Fruit fly (Drosophila melanogaster) whole organism, embryonic: Measurements from ENCODE around the gene CG31663.

Experiments
- Asciz ChIP-seq: fragments of 200-800 bp; sonication (Bioruptor generic); optimal IDR thresholded peaks from 2 replicates; lab custom pipeline; 2017; ENCODE audit warnings: missing biosample characterization, mild to moderate bottlenecking, missing genetic modification characterization, missing genetic modification reagents
- B-H2 ChIP-seq: fragments of 200-800 bp; sonication (Bioruptor generic); optimal IDR thresholded peaks from 2 replicates; lab custom pipeline; 2018; ENCODE audit warnings: missing biosample characterization, mild to moderate bottlenecking, missing genetic modification characterization
- CG10543 ChIP-seq: fragments of 200-800 bp; sonication (Bioruptor generic); optimal IDR thresholded peaks from 3 replicates; lab custom pipeline; 2017; ENCODE audit warnings: missing biosample characterization, mild to moderate bottlenecking, missing genetic modification characterization, moderate library complexity
- CG11695 ChIP-seq: fragments of 200-800 bp; sonication (Bioruptor generic); IDR thresholded peaks from 3 replicates; pipeline ENCODE4 v1.3.6; 2022; ENCODE audit warnings: missing biosample characterization, missing genetic modification characterization
- CG14441 ChIP-seq: fragments of 200-800 bp; sonication (Bioruptor generic); IDR thresholded peaks from 2 replicates; pipeline ENCODE4 v1.3.6; 2022; ENCODE audit warnings: missing biosample characterization, missing genetic modification characterization
- CG1603 ChIP-seq: fragments of 200-800 bp; sonication (Bioruptor generic); optimal IDR thresholded peaks from 2 replicates; lab custom pipeline; 2019; ENCODE audit warnings: missing biosample characterization, mild to moderate bottlenecking, missing genetic modification characterization, moderate library complexity
- CG16813 ChIP-seq: fragments of 200-800 bp; sonication (Bioruptor generic); IDR thresholded peaks from 3 replicates; pipeline ENCODE4 v1.3.6; 2022; ENCODE audit warnings: missing biosample characterization, missing genetic modification characterization; ENCODE audit not compliant: partially characterized antibody
- CG18599 ChIP-seq: fragments of 200-800 bp; sonication (Bioruptor generic); optimal IDR thresholded peaks from 3 replicates; lab custom pipeline; 2017; ENCODE audit warnings: missing biosample characterization, missing genetic modification characterization, mild to moderate bottlenecking, moderate library complexity, missing genetic modification reagents
- CG18764 ChIP-seq: fragments of 200-800 bp; sonication (Bioruptor generic); optimal IDR thresholded peaks from 3 replicates; lab custom pipeline; 2016; ENCODE audit warnings: missing biosample characterization, missing genetic modification characterization
- CG2678 ChIP-seq: fragments of 200-800 bp; sonication (Bioruptor generic); optimal IDR thresholded peaks from 3 replicates; lab custom pipeline; 2019; ENCODE audit warnings: missing biosample characterization, mild to moderate bottlenecking, missing genetic modification characterization, moderate library complexity
- CG3407 ChIP-seq: fragments of 200-800 bp; sonication (Bioruptor generic); optimal IDR thresholded peaks from 2 replicates; lab custom pipeline; 2018; ENCODE audit warnings: missing biosample characterization, mild to moderate bottlenecking, missing genetic modification characterization
- CG34376 ChIP-seq: fragments of 200-800 bp; sonication (Bioruptor generic); optimal IDR thresholded peaks from 2 replicates; lab custom pipeline; 2018; ENCODE audit warnings: missing biosample characterization, mild to moderate bottlenecking, missing genetic modification characterization
- CG7372 ChIP-seq: fragments of 200-800 bp; sonication (Bioruptor generic); IDR thresholded peaks from 2 replicates; pipeline ENCODE4 v1.3.6; 2022; ENCODE audit warnings: missing biosample characterization, missing genetic modification characterization
- CG7839 ChIP-seq: fragments of 200-800 bp; sonication (Bioruptor generic); optimal IDR thresholded peaks from 3 replicates; lab custom pipeline; 2018; ENCODE audit warnings: missing biosample characterization, mild to moderate bottlenecking, missing genetic modification characterization, moderate library complexity
- GATAe ChIP-seq: fragments of 200-800 bp; sonication (Bioruptor generic); conservative IDR thresholded peaks from 2 replicates; pipeline ENCODE4 v1.3.6; 2022; ENCODE audit warnings: missing biosample characterization, missing genetic modification characterization
- Gsc ChIP-seq: fragments of 200-800 bp; sonication (Bioruptor generic); IDR thresholded peaks from 2 replicates; pipeline ENCODE4 v1.3.6; 2022; ENCODE audit warnings: missing biosample characterization, missing genetic modification characterization
- H15 ChIP-seq: fragments of 200-800 bp; sonication (Bioruptor generic); IDR thresholded peaks from 3 replicates; pipeline ENCODE4 v1.3.6; 2022; ENCODE audit warnings: missing biosample characterization, missing genetic modification characterization
- Hmr ChIP-seq: fragments of 200-800 bp; sonication (Bioruptor generic); optimal IDR thresholded peaks from 3 replicates; lab custom pipeline; 2017; ENCODE audit warnings: mild to moderate bottlenecking, missing biosample characterization, missing genetic modification reagents, missing genetic modification characterization
- Hr39 ChIP-seq: fragments of >200 bp; optimal IDR thresholded peaks from 2 replicates; lab custom pipeline; 2017
- MTF-1 ChIP-seq: fragments of 200-800 bp; sonication (Bioruptor generic); optimal IDR thresholded peaks from 2 replicates; lab custom pipeline; 2018; ENCODE audit warnings: missing biosample characterization, mild to moderate bottlenecking, missing genetic modification characterization, borderline replicate concordance
- NK7.1 ChIP-seq: fragments of 200-800 bp; sonication (Bioruptor generic); optimal IDR thresholded peaks from 3 replicates; lab custom pipeline; 2016; ENCODE audit warnings: missing biosample characterization, missing genetic modification characterization
- Nf-YA ChIP-seq: fragments of 200-800 bp; sonication (Bioruptor generic); IDR thresholded peaks from 2 replicates; pipeline ENCODE4 v1.3.6; 2022; ENCODE audit warnings: missing biosample characterization, missing genetic modification characterization
- Sox100B ChIP-seq: fragments of 200-800 bp; sonication (Bioruptor generic); optimal IDR thresholded peaks from 3 replicates; lab custom pipeline; 2018; ENCODE audit warnings: missing biosample characterization, mild to moderate bottlenecking, missing genetic modification characterization
- Xrp1 ChIP-seq: fragments of 200-800 bp; sonication (Bioruptor generic); IDR thresholded peaks from 2 replicates; pipeline ENCODE4 v1.3.6; 2022; ENCODE audit warnings: missing biosample characterization, missing genetic modification characterization
- cg ChIP-seq: fragments of 200-800 bp; sonication (Bioruptor generic); optimal IDR thresholded peaks from 3 replicates; lab custom pipeline; 2019; ENCODE audit warnings: missing biosample characterization, mild to moderate bottlenecking, missing genetic modification characterization, moderate library complexity
- chinmo ChIP-seq: fragments of 200-800 bp; sonication (Bioruptor generic); IDR thresholded peaks from 4 replicates; pipeline ENCODE4 v1.3.6; 2022; ENCODE audit warnings: missing biosample characterization, missing genetic modification characterization; ENCODE audit not compliant: partially characterized antibody
- da ChIP-seq: fragments of 200-800 bp; sonication (Bioruptor generic); optimal IDR thresholded peaks from 2 replicates; lab custom pipeline; 2016; ENCODE audit warnings: missing biosample characterization, missing genetic modification characterization
- dimm ChIP-seq: fragments of 200-800 bp; sonication (Bioruptor generic); IDR thresholded peaks from 2 replicates; pipeline ENCODE4 v1.3.6; 2022; ENCODE audit warnings: missing biosample characterization, missing genetic modification characterization
- ewg ChIP-seq: fragments of 200-800 bp; sonication (Bioruptor generic); optimal IDR thresholded peaks from 3 replicates; lab custom pipeline; 2017; ENCODE audit warnings: mild to moderate bottlenecking, missing biosample characterization, missing genetic modification reagents, missing genetic modification characterization
- exex ChIP-seq: fragments of 200-800 bp; sonication (Bioruptor generic); optimal IDR thresholded peaks from 4 replicates; lab custom pipeline; 2018; ENCODE audit warnings: missing biosample characterization, mild to moderate bottlenecking, missing genetic modification characterization, moderate library complexity
- fd3F ChIP-seq: fragments of 200-800 bp; sonication (Bioruptor generic); optimal IDR thresholded peaks from 2 replicates; lab custom pipeline; 2018; ENCODE audit warnings: missing biosample characterization, mild to moderate bottlenecking, missing genetic modification characterization, moderate library complexity
- fd64A ChIP-seq: fragments of 200-800 bp; sonication (Bioruptor generic); optimal IDR thresholded peaks from 3 replicates; lab custom pipeline; 2018; ENCODE audit warnings: missing biosample characterization, mild to moderate bottlenecking, missing genetic modification characterization
- ken ChIP-seq: fragments of 200-800 bp; sonication (Bioruptor generic); IDR thresholded peaks from 3 replicates; pipeline ENCODE4 v1.3.6; 2022; ENCODE audit warnings: missing biosample characterization, missing genetic modification characterization
- knrl ChIP-seq: fragments of 200-800 bp; sonication (Bioruptor generic); IDR thresholded peaks from 3 replicates; pipeline ENCODE4 v1.3.6; 2022; ENCODE audit warnings: missing biosample characterization, missing genetic modification characterization; ENCODE audit not compliant: partially characterized antibody
- lab ChIP-seq: fragments of 200-800 bp; sonication (Bioruptor generic); optimal IDR thresholded peaks from 3 replicates; lab custom pipeline; 2017; ENCODE audit warnings: missing biosample characterization, missing genetic modification characterization, mild to moderate bottlenecking, moderate library complexity, missing genetic modification reagents
- mirr ChIP-seq: fragments of 200-800 bp; sonication (Bioruptor generic); optimal IDR thresholded peaks from 3 replicates; lab custom pipeline; 2018; ENCODE audit warnings: missing biosample characterization, mild to moderate bottlenecking, missing genetic modification characterization
- nau ChIP-seq: fragments of 200-800 bp; sonication (Bioruptor generic); optimal IDR thresholded peaks from 3 replicates; lab custom pipeline; 2017; ENCODE audit warnings: missing biosample characterization, mild to moderate bottlenecking, missing genetic modification characterization, missing genetic modification reagents
- scrt ChIP-seq: fragments of 200-800 bp; sonication (Bioruptor generic); optimal IDR thresholded peaks from 2 replicates; lab custom pipeline; 2018; ENCODE audit warnings: missing biosample characterization, mild to moderate bottlenecking, missing genetic modification characterization, moderate library complexity
- sens ChIP-seq: fragments of 200-800 bp; sonication (Bioruptor generic); peaks from one replicate; lab custom pipeline; 2016; ENCODE audit warnings: missing biosample characterization, missing genetic modification characterization
- sna ChIP-seq: fragments of 200-800 bp; sonication (Bioruptor generic); IDR thresholded peaks from 2 replicates; pipeline ENCODE4 v1.3.6; 2022; ENCODE audit warnings: missing biosample characterization, missing genetic modification characterization; ENCODE audit not compliant: partially characterized antibody
- stc ChIP-seq: fragments of 200-800 bp; sonication (Bioruptor generic); IDR thresholded peaks from 2 replicates; pipeline ENCODE4 v1.3.6; 2022; ENCODE audit warnings: missing biosample characterization, missing genetic modification characterization
- stwl ChIP-seq: fragments of 200-800 bp; sonication (Bioruptor generic); optimal IDR thresholded peaks from 3 replicates; lab custom pipeline; 2018; ENCODE audit warnings: missing biosample characterization, mild to moderate bottlenecking, missing genetic modification characterization, moderate library complexity
- sug ChIP-seq: fragments of 200-800 bp; optimal IDR thresholded peaks from 2 replicates; lab custom pipeline; 2019; ENCODE audit warnings: missing biosample characterization, mild to moderate bottlenecking, missing genetic modification characterization, moderate library complexity
- vnd ChIP-seq: fragments of 200-800 bp; sonication (Bioruptor generic); IDR thresholded peaks from 3 replicates; pipeline ENCODE4 v1.3.6; 2022; ENCODE audit warnings: missing biosample characterization, missing genetic modification characterization; ENCODE audit not compliant: partially characterized antibody

The CG31663 gene

dm6 chr2L:1913047-1913760, 31.9 kb upstream of the CG31663 start (continued):
- peak; percentile 8 for TF ChIP-seq nau (GFP tag; lab: Kevin White, UChicago)
- TF ChIP-seq da, result no peak
- peak; percentile 65 for TF ChIP-seq sens (GFP tag; lab: Kevin White, UChicago)
- TF ChIP-seq chinmo (GFP tag; lab: Robert Waterston, UW), result 0 out of 4 replicates have a peak, but pooled peaks have one; percentile 57
- TF ChIP-seq fd64A (GFP tag; lab: Kevin White, UChicago), result peak; percentile 31
- peak; percentile 11 for TF ChIP-seq ewg (GFP tag; lab: Kevin White, UChicago)
- TF ChIP-seq Gsc, result no peak
- TF ChIP-seq stwl (tag; lab: Kevin White, UChicago), result no peak
- peak; percentile 26; the same call in 1 of the 2 replicates for TF ChIP-seq Xrp1
- TF ChIP-seq CG3407 (GFP tag; lab: Kevin White, UChicago), result peak; percentile 20
- no peak for TF ChIP-seq Hr39 (lab: Kevin White, UChicago)
- TF ChIP-seq CG1603, result peak; percentile 11
- TF ChIP-seq cg (GFP tag; lab: Kevin White, UChicago), result no peak
- peak; percentile 22; the same call in 1 of the 3 replicates for TF ChIP-seq CG16813 (GFP tag; lab: Robert Waterston, UW)
- TF ChIP-seq CG7839 (tag; lab: Kevin White, UChicago), result no peak
- no peak for TF ChIP-seq dimm (GFP tag; lab: Robert Waterston, UW)
- TF ChIP-seq, all 482 proteins: peak for 36

dm6 chr2L:1912489-1912888, 31.2 kb upstream of the CG31663 start:
- TF ChIP-seq knrl (GFP tag; lab: Robert Waterston, UW), result no peak
- TF ChIP-seq NK7.1, result no peak
- TF ChIP-seq H15 (GFP tag; lab: Robert Waterston, UW), result no peak
- TF ChIP-seq CG34376 (GFP tag; lab: Kevin White, UChicago), result peak; percentile 53
- no peak for TF ChIP-seq Sox100B (GFP tag; lab: Kevin White, UChicago)
- peak; percentile 72 for TF ChIP-seq mirr (GFP tag; lab: Kevin White, UChicago)
- TF ChIP-seq CG10543 (GFP tag; lab: Kevin White, UChicago), result no peak
- no peak for TF ChIP-seq stc
- peak; percentile 57 for TF ChIP-seq sug (tag; lab: Kevin White, UChicago)
- no peak for TF ChIP-seq CG18764
- no peak for TF ChIP-seq MTF-1 (GFP tag; lab: Kevin White, UChicago)
- TF ChIP-seq CG2678 (tag; lab: Kevin White, UChicago), result peak; percentile 24
- 0 out of 2 replicates have a peak, but pooled peaks have one; percentile 11 for TF ChIP-seq CG7372 (GFP tag; lab: Robert Waterston, UW)
- TF ChIP-seq fd3F (GFP tag; lab: Kevin White, UChicago), result no peak
- peak; percentile 68 for TF ChIP-seq sens (GFP tag; lab: Kevin White, UChicago)
- no peak for TF ChIP-seq ken (GFP tag; lab: Robert Waterston, UW)
- TF ChIP-seq scrt (GFP tag; lab: Kevin White, UChicago), result peak; percentile 3
- TF ChIP-seq CG11695 (GFP tag; lab: Robert Waterston, UW), result no peak
- no peak for TF ChIP-seq Asciz (GFP tag; lab: Kevin White, UChicago)
- peak; percentile 15 for TF ChIP-seq lab (GFP tag; lab: Kevin White, UChicago)
- TF ChIP-seq exex (tag; lab: Kevin White, UChicago), result peak; percentile 88
- 0 out of 2 replicates have a peak, but pooled peaks have one; percentile 26 for TF ChIP-seq GATAe (GFP tag; lab: Robert Waterston, UW)
- no peak for TF ChIP-seq sna
- no peak for TF ChIP-seq vnd (GFP tag; lab: Robert Waterston, UW)
- peak; percentile 9 for TF ChIP-seq CG18599
- peak; percentile 7 for TF ChIP-seq B-H2
- TF ChIP-seq CG14441 (GFP tag; lab: Robert Waterston, UW), result 0 out of 2 replicates have a peak, but pooled peaks have one; percentile 22
- peak; percentile 11 for TF ChIP-seq Hmr (GFP tag; lab: Kevin White, UChicago)
- TF ChIP-seq Nf-YA (GFP tag; lab: Robert Waterston, UW), result no peak
